Worm (Caenorhabditis elegans): ENCODE results near the gene W06G6.9.

DNA sequence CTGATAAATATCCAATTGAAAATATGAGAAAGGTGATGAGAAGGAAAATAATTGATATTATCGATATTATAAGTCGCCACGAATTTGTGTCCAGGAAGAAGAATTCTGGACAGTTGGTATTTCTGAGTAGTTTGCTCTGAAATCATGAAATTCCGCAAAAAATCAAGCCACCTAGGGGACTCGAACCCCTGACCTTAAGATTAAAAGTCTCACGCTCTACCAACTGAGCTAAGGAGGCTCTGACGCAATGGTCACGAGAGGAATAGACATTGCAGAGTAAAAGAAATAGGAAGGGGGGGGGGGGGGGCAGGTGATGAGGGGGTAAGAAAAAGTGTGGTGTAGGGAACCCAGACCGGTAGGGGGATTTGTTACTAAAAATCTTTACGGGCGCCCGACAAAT, 24.4 kb downstream of the W06G6.9 start:
- no peak for TF ChIP-seq ztf-1 (GFP tag; conservative IDR thresholded peaks at IDR 0.05)
- TF ChIP-seq ztf-11 (tag; optimal IDR thresholded peaks at IDR 0.05), result no peak
- no peak for TF ChIP-seq unc-39 (tag; optimal IDR thresholded peaks at IDR 0.05)
- no peak for TF ChIP-seq zag-1 (tag; optimal IDR thresholded peaks at IDR 0.05)
- TF ChIP-seq nhr-25 (tag; optimal IDR thresholded peaks at IDR 0.05), result no peak
- TF ChIP-seq nhr-12 (tag; optimal IDR thresholded peaks at IDR 0.05), result no peak
- no peak for TF ChIP-seq snpc-4 (tag; optimal IDR thresholded peaks at IDR 0.05)
- no peak for TF ChIP-seq C34F6.9 (tag; optimal IDR thresholded peaks at IDR 0.05)
- TF ChIP-seq mdl-1 (tag; optimal IDR thresholded peaks at IDR 0.05), result no peak

Measured in whole organism, L2 larva.